Worm (Caenorhabditis elegans) whole organism, L2 larva: ENCODE data around the gene F29G6.1.

ENCODE experiments used
- C34F6.9 ChIP-seq: fragments of 150-350 bp; optimal IDR thresholded peaks from 2 replicates; lab custom pipeline; 2014; ENCODE audit warnings: missing biosample characterization, missing genetic modification characterization
- F13H6.1 ChIP-seq: sonication (generic microtip); optimal IDR thresholded peaks from 2 replicates; lab custom pipeline; 2016; ENCODE audit warnings: missing genetic modification characterization, missing compliant biosample characterization
- R02D3.7 ChIP-seq: fragments of 150-350 bp; optimal IDR thresholded peaks from 2 replicates; lab custom pipeline; 2014; ENCODE audit warnings: missing biosample characterization, missing genetic modification characterization
- Y55F3AM.14 ChIP-seq: fragments of 200-800 bp; sonication (Bioruptor generic); optimal IDR thresholded peaks from 2 replicates; lab custom pipeline; 2018; ENCODE audit warnings: mild to moderate bottlenecking, missing genetic modification characterization, missing compliant biosample characterization
- ZK546.5 ChIP-seq: sonication (generic microtip); optimal IDR thresholded peaks from 2 replicates; lab custom pipeline; 2017; ENCODE audit warnings: missing biosample characterization, missing genetic modification characterization
- alr-1 ChIP-seq: fragments of 150-350 bp; optimal IDR thresholded peaks from 2 replicates; lab custom pipeline; 2014; ENCODE audit warnings: missing biosample characterization, missing genetic modification characterization
- aly-2 ChIP-seq: fragments of 150-350 bp; optimal IDR thresholded peaks from 2 replicates; lab custom pipeline; 2014; ENCODE audit warnings: missing biosample characterization, missing genetic modification characterization
- ama-1 ChIP-seq: fragments of 150-350 bp; optimal IDR thresholded peaks from 2 replicates; lab custom pipeline; 2018; ENCODE audit warnings: inconsistent platforms
- blmp-1 ChIP-seq: sonication (generic microtip); optimal IDR thresholded peaks from 2 replicates; lab custom pipeline; 2017; ENCODE audit warnings: missing genetic modification characterization, mild to moderate bottlenecking, missing compliant biosample characterization, antibody characterized with exemption, moderate library complexity; ENCODE audit not compliant: insufficient read depth
- ceh-16 ChIP-seq: fragments of 150-350 bp; optimal IDR thresholded peaks from 2 replicates; lab custom pipeline; 2014; ENCODE audit warnings: missing biosample characterization, missing genetic modification characterization
- ceh-82 ChIP-seq: fragments of 150-350 bp; optimal IDR thresholded peaks from 2 replicates; lab custom pipeline; 2014; ENCODE audit warnings: missing biosample characterization, missing genetic modification characterization
- crh-2 ChIP-seq: sonication (generic microtip); optimal IDR thresholded peaks from 2 replicates; lab custom pipeline; 2017; ENCODE audit warnings: missing biosample characterization, missing genetic modification characterization
- dmd-4 ChIP-seq: sonication (generic microtip); optimal IDR thresholded peaks from 2 replicates; lab custom pipeline; 2017; ENCODE audit warnings: missing biosample characterization, missing genetic modification characterization
- egl-27 ChIP-seq: sonication (generic microtip); optimal IDR thresholded peaks from 3 replicates; lab custom pipeline; 2017; ENCODE audit warnings: missing biosample characterization, missing genetic modification reagents, missing genetic modification characterization
- elt-1 ChIP-seq: fragments of 150-350 bp; optimal IDR thresholded peaks from 2 replicates; lab custom pipeline; 2014; ENCODE audit warnings: missing biosample characterization, missing genetic modification characterization
- elt-3 ChIP-seq: sonication (generic microtip); optimal IDR thresholded peaks from 2 replicates; lab custom pipeline; 2017; ENCODE audit warnings: missing biosample characterization, missing genetic modification characterization
- fos-1 ChIP-seq: fragments of 150-350 bp; optimal IDR thresholded peaks from 2 replicates; lab custom pipeline; 2014; ENCODE audit warnings: missing biosample characterization, missing genetic modification characterization
- gmeb-1 ChIP-seq: fragments of 150-350 bp; optimal IDR thresholded peaks from 2 replicates; lab custom pipeline; 2014; ENCODE audit warnings: missing biosample characterization, missing genetic modification characterization
- lin-11 ChIP-seq: fragments of 150-350 bp; sonication (generic microtip); optimal IDR thresholded peaks from 2 replicates; lab custom pipeline; 2014; ENCODE audit warnings: missing biosample characterization, missing genetic modification characterization, inconsistent platforms, mixed read lengths
- lin-13 ChIP-seq: fragments of 150-350 bp; optimal IDR thresholded peaks from 2 replicates; lab custom pipeline; 2014; ENCODE audit warnings: missing biosample characterization, missing genetic modification reagents, missing genetic modification characterization
- lin-39 ChIP-seq: fragments of 150-350 bp; optimal IDR thresholded peaks from 2 replicates; lab custom pipeline; 2014; ENCODE audit warnings: missing biosample characterization, missing genetic modification reagents, missing genetic modification characterization
- lsy-2 ChIP-seq, 2 experiments: fragments of 150-350 bp in 1 of 2; sonication (generic microtip) in 1 of 2; optimal IDR thresholded peaks; 2 replicates each; lab custom pipeline; 2014 to 2017; ENCODE audit warnings: missing biosample characterization in 2 of 2, missing genetic modification characterization in 2 of 2
- mab-5 ChIP-seq: fragments of 150-350 bp; optimal IDR thresholded peaks from 2 replicates; lab custom pipeline; 2014; ENCODE audit warnings: missing biosample characterization, missing genetic modification characterization
- mbf-1 ChIP-seq: sonication (generic microtip); optimal IDR thresholded peaks from 2 replicates; lab custom pipeline; 2017; ENCODE audit warnings: missing biosample characterization, missing genetic modification characterization
- mdl-1 ChIP-seq, 2 experiments: fragments of 150-350 bp in 1 of 2; sonication (generic microtip) in 1 of 2; optimal IDR thresholded peaks; 2 replicates each; lab custom pipeline; 2017; ENCODE audit warnings: missing biosample characterization in 2 of 2, missing genetic modification characterization in 2 of 2
- nhr-10 ChIP-seq: sonication (generic microtip); optimal IDR thresholded peaks from 2 replicates; lab custom pipeline; 2017; ENCODE audit warnings: missing biosample characterization, missing genetic modification characterization
- nhr-11 ChIP-seq: fragments of 150-350 bp; optimal IDR thresholded peaks from 2 replicates; lab custom pipeline; 2014; ENCODE audit warnings: missing biosample characterization, missing genetic modification characterization
- nhr-12 ChIP-seq: fragments of 150-350 bp; optimal IDR thresholded peaks from 2 replicates; lab custom pipeline; 2014; ENCODE audit warnings: missing biosample characterization, missing genetic modification characterization
- nhr-129 ChIP-seq: fragments of 150-350 bp; optimal IDR thresholded peaks from 2 replicates; lab custom pipeline; 2014; ENCODE audit warnings: missing biosample characterization, missing genetic modification characterization
- nhr-21 ChIP-seq: fragments of 150-350 bp; optimal IDR thresholded peaks from 2 replicates; lab custom pipeline; 2014; ENCODE audit warnings: missing biosample characterization, missing genetic modification characterization
- nhr-23 ChIP-seq: fragments of 150-350 bp; optimal IDR thresholded peaks from 2 replicates; lab custom pipeline; 2014; ENCODE audit warnings: missing biosample characterization, missing genetic modification reagents, missing genetic modification characterization
- nhr-237 ChIP-seq: fragments of 150-350 bp; optimal IDR thresholded peaks from 2 replicates; lab custom pipeline; 2014; ENCODE audit warnings: missing biosample characterization, missing genetic modification characterization
- nhr-25 ChIP-seq: fragments of 150-350 bp; sonication (generic microtip); optimal IDR thresholded peaks from 3 replicates; lab custom pipeline; 2014; ENCODE audit warnings: missing biosample characterization, missing genetic modification characterization
- nhr-6 ChIP-seq: fragments of 150-350 bp; optimal IDR thresholded peaks from 2 replicates; lab custom pipeline; 2014; ENCODE audit warnings: missing biosample characterization, missing genetic modification characterization
- nhr-77 ChIP-seq: fragments of 150-350 bp; optimal IDR thresholded peaks from 2 replicates; lab custom pipeline; 2014; ENCODE audit warnings: missing biosample characterization, missing genetic modification characterization
- peb-1 ChIP-seq: fragments of 150-350 bp; optimal IDR thresholded peaks from 2 replicates; lab custom pipeline; 2014; ENCODE audit warnings: missing biosample characterization, missing genetic modification characterization
- sem-4 ChIP-seq: fragments of 150-350 bp; optimal IDR thresholded peaks from 2 replicates; lab custom pipeline; 2014; ENCODE audit warnings: missing biosample characterization, missing genetic modification reagents, missing genetic modification characterization
- skn-1 ChIP-seq: sonication (generic microtip); optimal IDR thresholded peaks from 2 replicates; lab custom pipeline; 2017; ENCODE audit warnings: missing biosample characterization, missing genetic modification characterization
- sma-3 ChIP-seq: sonication (generic microtip); optimal IDR thresholded peaks from 2 replicates; lab custom pipeline; 2016; ENCODE audit warnings: missing genetic modification reagents, missing genetic modification characterization, missing compliant biosample characterization
- sma-9 ChIP-seq, 2 experiments: fragments of 150-350 bp in 1 of 2; sonication (generic microtip) in 1 of 2; optimal IDR thresholded peaks; 2 replicates each; lab custom pipeline; 2014 to 2016; ENCODE audit warnings: missing genetic modification characterization in 2 of 2, mild to moderate bottlenecking in 1 of 2, missing biosample characterization in 1 of 2, missing compliant biosample characterization in 1 of 2, missing genetic modification reagents in 1 of 2, moderate library complexity in 1 of 2
- snpc-4 ChIP-seq: fragments of 150-350 bp; optimal IDR thresholded peaks from 2 replicates; lab custom pipeline; 2014; ENCODE audit warnings: missing biosample characterization, missing genetic modification characterization
- unc-39 ChIP-seq: fragments of 150-350 bp; optimal IDR thresholded peaks from 2 replicates; lab custom pipeline; 2014; ENCODE audit warnings: missing biosample characterization, missing genetic modification characterization
- unc-55 ChIP-seq: fragments of 150-350 bp; sonication (generic microtip); optimal IDR thresholded peaks from 3 replicates; lab custom pipeline; 2014; ENCODE audit warnings: missing biosample characterization, missing genetic modification reagents, missing genetic modification characterization
- unc-62 ChIP-seq: fragments of 150-350 bp; optimal IDR thresholded peaks from 2 replicates; lab custom pipeline; 2014; ENCODE audit warnings: missing biosample characterization, missing genetic modification reagents, missing genetic modification characterization
- zag-1 ChIP-seq: fragments of 150-350 bp; optimal IDR thresholded peaks from 2 replicates; lab custom pipeline; 2014; ENCODE audit warnings: missing biosample characterization, missing genetic modification characterization
- ztf-1 ChIP-seq: fragments of 200-800 bp; sonication (Bioruptor generic); conservative IDR thresholded peaks from 2 replicates; pipeline ENCODE4 v1.3.6; 2022; ENCODE audit warnings: missing genetic modification characterization, missing compliant biosample characterization
- ztf-11 ChIP-seq: sonication (generic microtip); optimal IDR thresholded peaks from 2 replicates; lab custom pipeline; 2017; ENCODE audit warnings: missing biosample characterization, missing genetic modification characterization
- ztf-4 ChIP-seq: fragments of 150-350 bp; optimal IDR thresholded peaks from 2 replicates; lab custom pipeline; 2014; ENCODE audit warnings: missing biosample characterization, missing genetic modification characterization

The F29G6.1 gene

DNA sequence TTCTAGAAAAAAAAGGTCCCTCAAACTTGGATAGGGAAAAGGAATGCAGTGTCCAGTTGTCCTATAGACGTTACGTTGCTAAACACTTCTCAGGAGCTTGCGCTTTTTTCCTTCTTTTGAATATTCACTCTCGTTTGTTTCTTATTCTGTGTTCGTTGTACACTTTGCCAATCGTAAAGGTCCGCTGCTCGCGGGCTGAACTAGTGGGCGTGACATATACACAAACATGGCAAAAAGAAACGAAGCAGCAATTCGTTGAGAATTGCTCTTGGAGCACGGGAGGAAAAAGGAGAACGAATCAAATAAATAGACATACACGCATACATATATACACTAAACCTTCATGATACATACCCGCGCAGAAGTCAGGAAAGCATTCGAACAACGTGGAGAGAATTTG is 33.3 kb upstream of the F29G6.1 start:
- no peak for TF ChIP-seq skn-1
- peak; percentile 25 for TF ChIP-seq ztf-4 (tag; lab: Kevin White, UChicago)
- no peak for TF ChIP-seq lsy-2 (tag; optimal IDR thresholded peaks at IDR 0.05; lab: Kevin White, UChicago)
- TF ChIP-seq unc-55 = no peak
- TF ChIP-seq F13H6.1 (tag; lab: Kevin White, UChicago) = peak; percentile 13
- TF ChIP-seq snpc-4 (tag; lab: Kevin White, UChicago) = peak; percentile 15

- TF ChIP-seq mab-5 (tag; lab: Kevin White, UChicago) (no peak), crh-2 (tag; lab: Kevin White, UChicago) (peak; percentile 56), ceh-82 (tag; lab: Kevin White, UChicago) (no peak), ztf-1 (no peak), peb-1 (tag; lab: Kevin White, UChicago) (no peak), sem-4 (tag; lab: Kevin White, UChicago) (no peak), lin-39 (tag; lab: Kevin White, UChicago) (no peak), mbf-1 (tag; lab: Kevin White, UChicago) (no peak), F13H6.1 (tag; lab: Kevin White, UChicago) (peak; percentile 14), unc-55 (no peak), ztf-11 (tag; lab: Kevin White, UChicago) (no peak), ztf-4 (tag; lab: Kevin White, UChicago) (no peak), R02D3.7 (tag; lab: Kevin White, UChicago) (no peak), nhr-6 (tag; lab: Kevin White, UChicago) (peak; percentile 10), nhr-77 (no peak), nhr-10 (tag; lab: Kevin White, UChicago) (no peak), ceh-16 (tag; lab: Kevin White, UChicago) (no peak), sma-9 (GFP tag; optimal IDR thresholded peaks at IDR 0.05; lab: Kevin White, UChicago) (no peak), sma-9 (tag; optimal IDR thresholded peaks at IDR 0.05; lab: Kevin White, UChicago) (no peak), ZK546.5 (tag; lab: Kevin White, UChicago) (no peak), fos-1 (tag; lab: Kevin White, UChicago) (peak; percentile 10), nhr-11 (tag; lab: Kevin White, UChicago) (no peak), lin-13 (GFP tag; lab: Kevin White, UChicago) (no peak), unc-62 (GFP tag; lab: Kevin White, UChicago) (no peak), zag-1 (no peak), dmd-4 (tag; lab: Kevin White, UChicago) (no peak), nhr-21 (no peak), snpc-4 (tag; lab: Kevin White, UChicago) (no peak), skn-1 (no peak), nhr-25 (no peak), Y55F3AM.14 (GFP tag; lab: Kevin White, UChicago) (peak; percentile 66), nhr-237 (tag; lab: Kevin White, UChicago) (no peak), elt-3 (tag; lab: Kevin White, UChicago) (no peak), aly-2 (no peak), nhr-12 (tag; lab: Kevin White, UChicago) (no peak), ama-1 (lab: Kevin White, UChicago) (no peak), nhr-23 (tag; lab: Kevin White, UChicago) (no peak), gmeb-1 (no peak), C34F6.9 (tag; lab: Kevin White, UChicago) (peak; percentile 43), sma-3 (GFP tag; lab: Kevin White, UChicago) (no peak), blmp-1 (tag; lab: Kevin White, UChicago) (no peak), elt-1 (tag; lab: Kevin White, UChicago) (no peak), lin-11 (no peak), lsy-2 (tag; optimal IDR thresholded peaks at IDR 0.05; lab: Kevin White, UChicago) (no peak), alr-1 (tag; lab: Kevin White, UChicago) (no peak), mdl-1 (tag; optimal IDR thresholded peaks at IDR 0.05; lab: Kevin White, UChicago) (peak in 1 of 2 experiments; percentile 39), unc-39 (tag; lab: Kevin White, UChicago) (no peak), egl-27 (tag; lab: Kevin White, UChicago) (no peak), nhr-129 (peak; percentile 39)
These were observed 32.5 kb upstream of the F29G6.1 start for ce11 chrX:11469600-11469999.
